Fruit fly (Drosophila melanogaster): Measurements from ENCODE around the gene CG14073.

The CG14073 gene

DNA sequence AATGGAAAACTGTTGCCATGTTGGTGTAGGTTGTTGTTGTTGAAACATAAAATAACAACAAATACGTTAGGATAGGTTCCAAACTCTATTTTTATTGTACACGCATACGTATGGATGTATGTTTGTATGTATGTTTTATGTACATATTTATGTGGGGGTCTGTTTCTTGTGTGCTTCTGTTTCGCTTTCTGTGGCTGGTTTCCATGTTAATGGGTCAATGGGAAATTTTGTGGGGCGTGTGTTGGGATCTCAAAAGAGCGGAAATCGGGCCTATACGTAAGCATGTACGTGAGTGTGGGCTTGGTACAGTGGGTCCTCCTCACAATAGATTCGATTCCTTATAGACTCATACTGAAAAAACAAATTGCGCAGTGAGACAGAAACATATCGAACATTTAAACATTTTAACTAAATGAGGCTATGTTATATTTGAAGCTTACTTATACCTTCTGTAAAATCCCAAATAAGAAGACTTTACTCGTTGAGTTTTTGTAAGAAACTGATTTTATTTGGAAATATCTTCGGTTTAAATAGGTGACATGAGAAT lies 48.4 kb downstream of the CG14073 start:
- TF ChIP-seq CG17801 (GFP tag; optimal IDR thresholded peaks at IDR 0.05; ENCODE audit: partially characterized antibody): no peak

DNA sequence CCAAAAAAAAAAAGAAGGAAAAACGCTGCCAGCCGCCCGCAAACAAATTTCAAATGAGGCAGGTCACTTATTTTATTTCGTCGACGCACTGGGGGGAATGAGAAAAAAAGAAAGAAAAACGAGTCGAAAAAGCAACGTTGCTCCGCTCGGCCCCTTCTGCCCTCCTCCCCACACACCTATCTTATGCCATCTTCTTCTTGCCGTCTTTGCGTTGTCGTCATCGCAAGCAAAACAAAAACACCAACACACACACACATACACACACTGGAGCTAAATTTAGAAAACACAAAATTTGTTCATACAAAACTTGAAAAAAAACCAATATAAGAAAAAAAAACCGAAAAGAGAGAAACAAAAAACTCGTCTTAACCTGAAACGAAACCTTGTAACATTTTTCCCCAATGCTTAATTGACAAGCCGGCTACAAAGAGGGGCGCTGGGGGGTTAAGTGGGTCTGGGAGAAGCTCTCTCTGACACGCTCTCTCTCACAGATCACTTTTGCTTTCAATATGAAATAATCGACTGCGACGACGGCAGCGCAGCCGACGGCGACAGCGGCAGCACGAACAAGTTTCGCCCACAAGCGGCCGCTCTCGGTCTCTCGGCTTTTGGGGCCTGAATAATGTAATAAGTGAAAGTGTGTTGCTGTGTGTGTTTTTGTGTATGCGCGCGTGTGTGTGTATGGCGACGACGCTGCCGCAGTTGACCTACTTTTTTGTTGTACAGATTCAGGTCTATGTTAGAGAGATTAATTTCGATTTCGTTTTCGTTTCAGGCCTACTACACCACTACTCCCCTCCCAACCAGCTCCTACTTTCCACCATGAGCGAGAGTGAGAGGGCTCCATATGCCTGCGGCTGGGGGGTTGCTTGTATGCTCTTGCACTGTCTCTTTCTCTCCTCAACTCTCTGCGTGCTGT lies 49.1 kb downstream of the CG14073 start:
- peak; percentile 31 for TF ChIP-seq CG17801 (GFP tag; optimal IDR thresholded peaks at IDR 0.05; ENCODE audit: partially characterized antibody)

DNA sequence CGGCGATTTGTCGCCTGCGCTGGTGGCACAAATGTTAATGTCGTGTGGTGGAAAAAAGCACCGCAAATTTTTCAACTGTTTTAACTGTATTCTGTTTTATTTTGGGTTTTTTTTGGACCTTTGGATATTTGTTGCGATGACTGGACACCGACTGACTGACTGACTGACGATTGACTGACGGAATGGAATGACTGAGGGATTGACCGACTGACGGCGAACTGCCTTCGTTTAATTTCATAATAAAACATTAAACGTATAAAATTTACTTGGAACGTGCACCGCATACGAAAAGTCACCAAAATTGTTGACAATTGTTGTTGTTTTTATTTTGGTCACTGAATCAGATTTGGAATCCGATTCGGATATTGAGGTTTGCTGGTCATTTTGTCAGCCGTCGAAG lies 50.7 kb downstream of the CG14073 start:
- no peak for TF ChIP-seq CG17801 (GFP tag; optimal IDR thresholded peaks at IDR 0.05; ENCODE audit: partially characterized antibody)

DNA sequence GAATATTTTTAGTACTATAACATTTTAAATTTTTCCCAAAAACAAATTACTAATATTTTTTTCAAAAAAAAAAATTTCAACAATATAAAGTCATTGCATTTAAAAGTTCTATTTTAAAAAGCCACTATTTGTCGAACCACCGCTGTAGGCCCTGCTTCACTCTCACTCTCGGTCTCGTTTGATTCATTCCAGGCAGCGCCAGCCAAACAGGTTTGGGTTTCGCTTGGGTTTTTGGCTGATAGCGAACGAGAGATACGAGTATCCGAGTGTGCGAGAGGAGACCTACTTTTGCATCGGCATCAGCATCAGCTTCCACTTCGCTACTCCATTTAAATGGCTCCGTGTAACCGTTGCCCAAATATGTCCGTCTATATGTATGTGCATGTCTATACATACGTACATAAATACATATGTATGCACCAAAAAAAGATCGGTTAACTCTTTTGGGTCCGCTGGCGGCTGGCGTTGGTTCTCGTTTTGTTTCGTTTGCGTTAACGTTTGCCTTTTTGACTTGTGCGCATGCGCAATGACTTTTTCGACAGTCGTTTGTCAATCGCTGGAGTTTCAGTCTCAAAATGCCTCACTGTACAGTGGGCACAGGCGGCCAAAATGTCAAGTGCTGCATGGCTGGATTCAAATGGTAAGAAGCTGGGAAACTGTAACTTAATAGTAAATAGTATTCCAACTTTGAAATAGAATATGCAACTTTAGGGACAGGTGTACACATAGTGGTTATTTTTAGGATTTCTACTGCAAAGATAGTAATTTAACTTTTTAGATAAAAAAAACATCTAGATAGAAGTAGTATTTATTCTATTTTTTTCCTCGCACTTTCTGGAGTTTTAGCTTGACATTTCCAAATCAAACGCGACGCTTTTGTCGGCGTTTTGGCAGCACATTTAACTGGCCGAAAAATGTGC lies 51.4 kb downstream of the CG14073 start:
- TF ChIP-seq CG17801 (GFP tag; optimal IDR thresholded peaks at IDR 0.05; ENCODE audit: partially characterized antibody): no peak

DNA sequence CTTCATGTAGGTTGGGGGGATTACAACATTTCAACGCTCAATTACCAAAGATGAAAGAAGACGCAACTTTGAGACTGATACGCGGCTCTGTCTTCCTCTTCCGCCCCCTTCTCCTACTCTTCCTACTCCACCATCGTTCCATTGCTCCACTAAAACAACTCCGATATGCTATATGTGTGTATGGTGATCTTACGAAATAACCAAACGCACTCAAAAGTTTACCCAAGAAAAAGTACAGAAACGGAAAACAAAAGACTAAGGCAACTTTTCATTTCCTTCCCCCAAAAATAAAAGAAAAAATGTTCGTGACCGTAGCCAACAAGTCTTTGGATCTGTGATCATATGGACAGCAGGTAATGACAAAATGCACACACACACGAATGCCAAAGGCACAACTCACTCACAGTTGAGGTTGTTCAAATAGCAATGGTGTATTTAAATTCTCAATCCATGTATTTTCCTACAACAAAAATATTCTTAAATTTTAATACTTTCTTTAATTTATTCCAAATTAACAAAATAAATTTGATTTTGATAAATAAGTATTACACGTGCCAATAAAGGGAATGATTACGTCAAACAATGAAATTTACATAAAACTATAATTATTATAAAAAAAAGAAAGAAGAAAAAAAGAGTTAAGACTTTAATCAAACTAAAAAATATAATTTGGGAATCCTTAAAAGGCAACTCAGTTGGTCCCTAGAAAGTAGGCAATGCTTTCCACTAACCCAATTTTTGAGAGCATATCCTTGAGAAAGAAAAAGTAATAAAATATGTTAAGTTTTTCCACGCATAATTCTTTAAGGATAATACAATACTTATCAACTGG lies 52.3 kb downstream of the CG14073 start:
- no peak for TF ChIP-seq CG17801 (GFP tag; optimal IDR thresholded peaks at IDR 0.05; ENCODE audit: partially characterized antibody)

DNA sequence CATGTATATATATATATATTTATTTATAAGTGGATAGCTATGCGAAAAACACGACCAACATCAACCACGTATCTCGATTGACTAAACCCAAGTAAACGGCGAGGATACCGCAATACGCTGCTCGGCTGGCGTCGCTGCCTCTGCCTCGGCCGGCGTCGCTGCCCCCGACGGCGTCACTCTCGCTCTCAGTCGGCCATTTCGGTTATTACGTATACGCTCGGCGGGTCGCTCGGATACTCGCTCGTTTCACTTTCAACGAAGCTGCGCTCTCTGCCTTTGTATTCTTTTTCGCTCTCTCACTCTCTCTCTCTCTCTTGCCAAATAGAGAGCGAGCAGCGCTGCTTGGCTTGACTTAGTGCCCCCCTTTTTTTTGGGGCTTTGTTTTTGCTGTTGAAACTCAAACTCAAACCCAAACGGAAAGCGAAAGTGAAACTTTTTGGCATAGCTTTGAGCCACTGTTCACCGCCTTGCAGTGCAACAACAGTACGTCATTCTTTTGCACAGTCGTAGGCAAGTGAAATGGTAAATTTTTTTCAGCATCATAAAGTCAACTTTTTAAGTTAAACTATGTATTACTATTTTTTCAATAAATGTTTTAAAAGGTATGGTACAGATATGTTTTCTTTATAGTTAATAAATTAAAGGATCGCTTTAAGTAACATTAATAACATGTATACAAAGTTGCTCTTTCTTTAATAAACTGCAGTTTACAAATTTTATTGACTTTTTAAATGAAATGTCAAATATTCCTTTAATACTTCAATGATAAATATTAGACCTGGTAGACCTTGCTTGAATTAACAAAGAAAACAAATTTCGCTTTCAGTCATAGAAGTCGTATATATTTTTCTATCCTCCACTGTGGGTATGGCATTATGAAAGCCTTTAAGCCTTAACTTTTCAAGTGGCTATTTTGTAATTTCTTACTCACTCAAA lies 54.5 kb downstream of the CG14073 start:
- peak; percentile 28 for TF ChIP-seq CG17801 (GFP tag; optimal IDR thresholded peaks at IDR 0.05; ENCODE audit: partially characterized antibody)

DNA sequence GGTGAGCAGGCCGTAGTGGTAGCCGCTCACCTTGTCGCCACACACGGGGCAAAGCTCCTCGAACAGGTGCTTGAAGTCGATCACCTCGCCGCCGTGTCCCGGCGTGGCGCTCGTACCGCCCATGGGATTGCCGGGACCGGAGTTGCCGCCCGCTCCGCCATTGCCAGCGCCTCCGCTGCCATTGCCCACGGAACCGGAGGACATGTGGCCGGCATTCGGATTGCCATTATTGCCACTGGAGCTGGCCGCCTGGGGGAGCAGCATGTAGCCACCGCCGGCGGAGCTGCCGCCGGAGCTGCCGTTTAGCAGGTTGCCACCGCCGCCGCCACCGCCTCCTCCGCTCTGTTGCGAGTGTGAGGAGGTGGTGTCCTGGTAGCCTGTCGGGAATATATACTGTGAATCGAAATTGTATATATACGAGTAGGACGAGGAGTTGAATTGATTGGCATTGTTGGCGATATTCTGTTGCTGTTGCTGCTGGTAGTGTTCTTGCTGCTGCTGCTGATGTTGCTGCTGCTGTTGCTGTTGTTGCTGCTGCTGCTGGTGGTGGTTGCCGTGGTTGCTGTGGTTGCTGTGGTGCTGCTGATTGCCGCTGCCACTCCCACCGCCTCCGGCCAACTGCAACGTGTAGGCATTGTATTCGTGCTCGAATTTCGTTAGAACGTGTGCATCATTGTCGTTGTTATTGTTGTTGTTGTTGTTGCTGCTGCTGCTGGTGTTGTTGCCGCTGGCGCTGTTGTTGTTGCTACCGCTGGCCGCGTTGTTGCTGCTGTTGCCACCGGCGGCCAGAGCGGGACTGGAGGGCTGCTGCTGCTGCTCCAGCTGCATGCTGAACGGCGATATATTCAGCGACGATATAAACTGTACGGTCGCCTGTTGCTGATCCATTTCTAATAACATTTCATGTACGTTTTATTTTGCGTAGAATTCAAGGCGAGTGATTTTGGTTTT lies 56.7 kb downstream of the CG14073 start:
- TF ChIP-seq CG17801 (GFP tag; optimal IDR thresholded peaks at IDR 0.05; ENCODE audit: partially characterized antibody): no peak

DNA sequence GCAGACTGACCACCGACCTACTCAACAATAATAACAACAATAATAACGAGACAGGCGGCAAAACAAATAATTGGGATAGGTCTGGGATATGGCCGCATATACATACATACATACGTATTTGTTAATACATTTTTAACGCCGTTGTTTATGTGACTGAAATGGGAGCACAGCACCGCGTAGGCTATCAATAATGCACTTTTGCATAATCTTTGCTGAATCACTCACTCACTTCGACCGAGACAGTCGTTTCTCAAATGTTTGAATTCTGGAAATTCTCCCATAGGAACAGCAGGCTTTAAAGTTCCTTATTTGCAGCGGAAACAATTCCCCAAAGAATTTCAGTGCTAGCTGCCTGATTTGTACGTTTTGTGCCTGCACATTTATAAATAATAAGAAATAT lies 58.7 kb downstream of the CG14073 start:
- TF ChIP-seq CG17801 (GFP tag; optimal IDR thresholded peaks at IDR 0.05; ENCODE audit: partially characterized antibody): no peak

DNA sequence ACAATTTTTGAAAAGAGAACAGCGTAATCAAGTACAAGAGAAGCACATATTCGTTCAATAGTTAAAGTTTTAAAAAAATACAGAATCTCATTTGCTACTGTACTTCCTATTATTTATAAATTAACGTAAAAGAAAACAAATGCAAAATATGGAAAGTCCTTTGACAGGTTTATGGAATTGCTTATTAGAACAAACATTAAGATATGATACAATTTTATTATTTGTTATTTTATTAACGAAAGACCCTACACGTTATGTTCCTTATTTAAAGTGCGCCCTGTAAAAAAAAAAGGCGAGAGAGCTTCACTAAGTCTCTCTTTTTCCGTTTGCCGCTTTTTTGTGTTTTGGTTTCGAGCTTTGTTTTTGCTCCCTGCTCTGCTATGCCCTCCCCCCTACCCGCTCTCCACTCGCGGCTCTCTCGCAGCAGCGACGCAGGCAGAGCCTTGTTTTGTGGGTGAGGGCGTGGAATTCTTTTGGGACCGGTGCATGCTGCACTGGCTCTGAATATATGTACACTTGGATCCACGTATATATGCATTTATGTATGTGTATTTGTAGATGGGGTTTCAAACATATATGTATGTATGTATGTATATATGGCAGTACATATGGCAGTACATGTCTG lies 59.9 kb downstream of the CG14073 start:
- no peak for TF ChIP-seq CG17801 (GFP tag; optimal IDR thresholded peaks at IDR 0.05; ENCODE audit: partially characterized antibody)

DNA sequence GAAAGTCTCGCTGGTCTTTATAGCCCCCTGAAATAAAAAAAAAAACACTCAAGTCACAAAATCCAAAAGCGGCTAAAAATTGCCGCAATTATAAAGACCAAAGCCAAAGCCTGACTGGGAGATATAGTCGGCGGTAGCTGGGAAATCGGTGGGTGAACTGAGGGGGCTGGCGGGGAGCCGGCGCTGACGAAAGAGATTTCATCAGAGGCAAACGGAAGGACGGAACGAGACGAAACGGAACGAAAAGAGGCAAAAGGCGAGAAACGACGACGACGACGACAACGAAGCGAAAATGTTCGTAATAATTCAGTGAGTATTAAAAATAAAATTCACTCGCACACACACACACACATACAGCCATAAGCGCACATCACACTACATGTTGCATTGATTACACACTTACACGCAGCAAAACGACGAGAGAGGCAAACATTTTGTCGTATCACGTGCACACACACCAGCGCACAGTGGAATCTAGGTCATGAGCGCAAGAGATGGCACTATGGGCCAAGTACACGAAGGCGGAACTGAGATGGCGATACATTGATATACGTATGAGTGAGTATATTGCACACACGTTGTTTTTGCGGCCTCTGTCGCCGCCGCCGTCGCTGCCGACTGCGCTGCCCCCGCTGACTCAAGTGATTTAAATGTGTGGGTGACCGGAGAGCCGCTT lies 61.4 kb downstream of the CG14073 start:
- TF ChIP-seq CG17801 (GFP tag; optimal IDR thresholded peaks at IDR 0.05; ENCODE audit: partially characterized antibody): peak; percentile 62

DNA sequence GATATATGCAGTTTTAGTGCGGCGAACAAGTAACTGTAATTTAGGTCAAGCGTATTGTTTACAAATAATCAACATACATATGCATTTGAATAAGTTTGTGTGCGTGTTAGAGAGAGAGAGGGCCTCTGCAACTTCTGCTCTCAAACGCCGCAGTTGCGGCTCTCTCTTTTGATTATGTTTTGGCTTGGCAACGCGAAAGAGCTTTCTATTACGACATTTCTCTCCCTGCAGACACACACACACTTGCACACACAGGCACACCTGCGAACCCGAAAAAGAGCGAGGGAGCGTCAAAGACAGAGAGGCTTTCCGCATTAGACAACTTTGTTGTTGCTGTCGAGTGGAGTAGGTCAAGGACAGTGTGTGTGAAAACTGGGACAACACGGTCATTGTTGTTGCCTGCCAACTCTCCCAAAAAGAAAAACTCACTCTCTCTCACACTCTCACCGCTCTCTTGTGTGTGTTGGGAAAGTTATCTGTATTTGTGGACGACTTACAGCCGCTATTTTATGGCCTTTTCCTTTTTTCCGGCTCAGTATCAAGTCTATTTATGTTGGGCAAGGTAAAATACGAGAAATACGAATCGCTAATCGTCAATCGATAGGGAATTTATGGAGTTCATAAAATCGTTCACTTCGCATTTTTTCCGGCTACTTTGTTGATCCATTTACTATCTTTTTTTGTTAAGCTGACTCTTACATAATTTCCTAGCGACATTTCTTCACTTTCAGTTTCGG lies 63.2 kb downstream of the CG14073 start:
- no peak for TF ChIP-seq CG17801 (GFP tag; optimal IDR thresholded peaks at IDR 0.05; ENCODE audit: partially characterized antibody)
